Worm (Caenorhabditis elegans): ENCODE data around the gene C35A5.8.

DNA sequence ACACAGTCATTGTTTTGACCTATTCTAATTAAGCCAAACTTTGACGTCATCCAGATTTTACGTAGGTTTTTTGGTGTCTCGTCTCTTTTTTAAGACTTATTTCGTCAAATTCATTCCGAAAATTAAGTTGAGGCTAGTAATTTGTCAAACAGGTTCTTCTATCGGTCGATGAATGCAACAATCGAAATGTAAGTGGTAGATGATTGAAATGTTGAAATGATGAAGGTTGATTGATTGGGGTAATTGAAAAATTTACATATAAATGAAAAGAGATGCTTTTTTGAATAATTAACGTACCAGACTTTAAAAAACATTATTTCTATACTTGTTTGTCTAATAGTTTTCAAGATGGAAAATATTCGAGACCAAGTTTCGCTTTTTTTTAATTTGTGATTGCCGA is 30.7 kb upstream of the C35A5.8 start:
- no peak for TF ChIP-seq ztf-23 (GFP tag; IDR thresholded peaks at IDR 0.05)
- no peak for TF ChIP-seq ztf-29 (GFP tag; IDR thresholded peaks at IDR 0.05)
- no peak for TF ChIP-seq T22C8.4 (GFP tag; IDR thresholded peaks at IDR 0.05)

All from whole organism, midembryonic.